Worm (Caenorhabditis elegans) whole organism, early embryonic: ENCODE data around the gene srx-56.
"Not testable (repeated sequence)": the region's sequence is repeated elsewhere in the genome, so short reads cannot be mapped to it uniquely, and the experiment has no call there.

Experiments used
- B0310.2 ChIP-seq: sonication (generic microtip); optimal IDR thresholded peaks from 2 replicates; lab custom pipeline; 2016; ENCODE audit warnings: mild to moderate bottlenecking, missing genetic modification characterization, missing compliant biosample characterization
- F13C5.2 ChIP-seq: sonication (generic microtip); optimal IDR thresholded peaks from 2 replicates; lab custom pipeline; 2017; ENCODE audit warnings: mild to moderate bottlenecking, missing genetic modification characterization, inconsistent platforms, missing compliant biosample characterization
- aly-1 ChIP-seq: sonication (generic microtip); optimal IDR thresholded peaks from 2 replicates; lab custom pipeline; 2016; ENCODE audit warnings: missing genetic modification characterization, missing compliant biosample characterization
- ama-1 ChIP-seq: fragments of 150-350 bp; optimal IDR thresholded peaks from 2 replicates; lab custom pipeline; 2014
- ceh-13 ChIP-seq: fragments of 200-800 bp; sonication (Bioruptor generic); optimal IDR thresholded peaks from 2 replicates; lab custom pipeline; 2018; ENCODE audit warnings: mild to moderate bottlenecking, missing genetic modification characterization, missing compliant biosample characterization
- ceh-36 ChIP-seq: sonication (generic microtip); optimal IDR thresholded peaks from 2 replicates; lab custom pipeline; 2016; ENCODE audit warnings: missing genetic modification characterization, inconsistent platforms, missing compliant biosample characterization
- ets-7 ChIP-seq: sonication (generic microtip); optimal IDR thresholded peaks from 2 replicates; lab custom pipeline; 2016; ENCODE audit warnings: missing genotype, missing genetic modification characterization, missing compliant biosample characterization
- flt-1 ChIP-seq: fragments of 200-800 bp; sonication (Bioruptor generic); IDR thresholded peaks from 2 replicates; pipeline ENCODE4 v1.3.6; 2022; ENCODE audit warnings: missing genetic modification characterization, missing compliant biosample characterization
- hmbx-1 ChIP-seq: sonication (generic microtip); optimal IDR thresholded peaks from 2 replicates; lab custom pipeline; 2016; ENCODE audit warnings: mild to moderate bottlenecking, missing genetic modification characterization, missing compliant biosample characterization
- hmg-4 ChIP-seq: fragments of 200-800 bp; sonication (Bioruptor generic); optimal IDR thresholded peaks from 2 replicates; lab custom pipeline; 2018; ENCODE audit warnings: mild to moderate bottlenecking, missing genetic modification characterization, missing compliant biosample characterization
- hnd-1 ChIP-seq: sonication (generic microtip); optimal IDR thresholded peaks from 2 replicates; lab custom pipeline; 2016; ENCODE audit warnings: missing genetic modification characterization, missing compliant biosample characterization
- pes-1 ChIP-seq: fragments of 200-800 bp; sonication (Bioruptor generic); IDR thresholded peaks from 2 replicates; pipeline ENCODE4 v1.3.6; 2022; ENCODE audit warnings: missing genetic modification reagents, missing genetic modification characterization, missing compliant biosample characterization
- scrt-1 ChIP-seq: fragments of 200-800 bp; sonication (Bioruptor generic); IDR thresholded peaks from 2 replicates; pipeline ENCODE4 v1.3.6; 2022; ENCODE audit warnings: missing genetic modification characterization, missing compliant biosample characterization
- sea-1 ChIP-seq: fragments of 200-800 bp; sonication (Bioruptor generic); conservative IDR thresholded peaks from 2 replicates; pipeline ENCODE4 v1.3.6; 2022; ENCODE audit warnings: missing genetic modification characterization, missing compliant biosample characterization
- tbx-11 ChIP-seq: fragments of 200-800 bp; sonication (Bioruptor generic); IDR thresholded peaks from 2 replicates; pipeline ENCODE4 v1.3.6; 2022; ENCODE audit warnings: missing genetic modification characterization, missing compliant biosample characterization
- tbx-37 ChIP-seq: fragments of 200-800 bp; sonication (Bioruptor generic); conservative IDR thresholded peaks from 2 replicates; pipeline ENCODE4 v1.3.6; 2022; ENCODE audit warnings: missing genetic modification reagents, missing genetic modification characterization, missing compliant biosample characterization
- tra-4 ChIP-seq: sonication (generic microtip); optimal IDR thresholded peaks from 2 replicates; lab custom pipeline; 2017; ENCODE audit warnings: missing genetic modification characterization, missing compliant biosample characterization

The srx-56 gene

ce11 chrV:7341942-7342341, 32.2 kb upstream of the srx-56 start, which contains the start of the genes nhr-263 and nhr-148:
Gene nhr-263 (minus strand): TSS chrV:7342042.
Gene nhr-148 (plus strand): TSS chrV:7342156.
- TF ChIP-seq B0310.2 (tag; lab: Kevin White, UChicago): no peak
- TF ChIP-seq hmbx-1: no peak
- no peak for TF ChIP-seq tbx-11
- no peak for TF ChIP-seq F13C5.2 (tag; lab: Kevin White, UChicago)
- no peak for TF ChIP-seq ama-1 (lab: Kevin White, UChicago)
- no peak for TF ChIP-seq tra-4 (tag; lab: Kevin White, UChicago)
- no peak for TF ChIP-seq ets-7
- TF ChIP-seq pes-1 (GFP tag; lab: Robert Waterston, UW): no peak
- TF ChIP-seq ceh-13 (GFP tag; lab: Kevin White, UChicago): no peak
- TF ChIP-seq aly-1: no peak

- TF ChIP-seq aly-1: no peak
- TF ChIP-seq tbx-11: no peak
- no peak for TF ChIP-seq tbx-37 (GFP tag; lab: Robert Waterston, UW)
- no peak for TF ChIP-seq ceh-13 (GFP tag; lab: Kevin White, UChicago)
- no peak for TF ChIP-seq flt-1
- no peak for TF ChIP-seq scrt-1 (GFP tag; lab: Robert Waterston, UW)
- TF ChIP-seq hmbx-1: no peak
- TF ChIP-seq ceh-36: no peak
Measured at ce11 chrV:7343522-7343921, 30.7 kb upstream of the srx-56 start, which contains the start of gene srh-244. Gene srh-244 (plus strand): TSS chrV:7343822.

ce11 chrV:7345494-7345893, 28.7 kb upstream of the srx-56 start, which contains the start of gene nhr-147:
Gene nhr-147 (plus strand): TSS chrV:7345794.
- TF ChIP-seq tbx-11; sea-1 (GFP tag; lab: Robert Waterston, UW); ets-7: not testable (repeated sequence)

ce11 chrV:7349541-7349940, 24.6 kb upstream of the srx-56 start, which contains the start of gene nhr-149:
Gene nhr-149 (minus strand): TSS chrV:7349641.
- TF ChIP-seq hmbx-1: no peak
- no peak for TF ChIP-seq ceh-13 (GFP tag; lab: Kevin White, UChicago)
- TF ChIP-seq tbx-11: no peak
- TF ChIP-seq tra-4 (tag; lab: Kevin White, UChicago): no peak
- TF ChIP-seq B0310.2 (tag; lab: Kevin White, UChicago): no peak

ce11 chrV:7352186-7353053, 21.8 kb upstream of the srx-56 start, which contains the start of the genes srh-231 and srh-275:
Gene srh-231 (minus strand): TSS chrV:7352236.
Gene srh-275 (plus strand): TSS chrV:7353003.
- TF ChIP-seq hmg-4 (no peak), sea-1 (GFP tag; lab: Robert Waterston, UW) (no peak)

- no peak for TF ChIP-seq ceh-13 (GFP tag; lab: Kevin White, UChicago)
- TF ChIP-seq ets-7: no peak
- no peak for TF ChIP-seq tbx-37 (GFP tag; lab: Robert Waterston, UW)
- no peak for TF ChIP-seq sea-1 (GFP tag; lab: Robert Waterston, UW)
- TF ChIP-seq flt-1: no peak
Measured at ce11 chrV:7353602-7354001, 20.6 kb upstream of the srx-56 start.

ce11 chrV:7355464-7355863, 18.7 kb upstream of the srx-56 start, which contains the start of gene tag-293:
Gene tag-293 (minus strand): TSS chrV:7355564.
- TF ChIP-seq hmg-4 (no peak), tbx-37 (GFP tag; lab: Robert Waterston, UW) (no peak), hnd-1 (tag; lab: Kevin White, UChicago) (no peak), ceh-13 (GFP tag; lab: Kevin White, UChicago) (no peak), B0310.2 (tag; lab: Kevin White, UChicago) (no peak), F13C5.2 (tag; lab: Kevin White, UChicago) (no peak), ceh-36 (no peak), scrt-1 (GFP tag; lab: Robert Waterston, UW) (no peak), aly-1 (no peak), ama-1 (lab: Kevin White, UChicago) (no peak), pes-1 (GFP tag; lab: Robert Waterston, UW) (no peak), sea-1 (GFP tag; lab: Robert Waterston, UW) (no peak), tbx-11 (no peak), tra-4 (tag; lab: Kevin White, UChicago) (no peak), flt-1 (no peak), ets-7 (no peak), hmbx-1 (no peak)

- TF ChIP-seq hmg-4: no peak
- no peak for TF ChIP-seq tra-4 (tag; lab: Kevin White, UChicago)
- TF ChIP-seq scrt-1 (GFP tag; lab: Robert Waterston, UW): no peak
Measured at ce11 chrV:7356684-7357083, 17.5 kb upstream of the srx-56 start, which contains the start of gene C03G6.21. Gene C03G6.21 (minus strand): TSS chrV:7356784.

ce11 chrV:7357132-7357531, 17.1 kb upstream of the srx-56 start, which contains the start of gene C03G6.6:
Gene C03G6.6 (plus strand): TSS chrV:7357432.
- no peak for TF ChIP-seq hnd-1 (tag; lab: Kevin White, UChicago)
- TF ChIP-seq tbx-11: no peak
- TF ChIP-seq B0310.2 (tag; lab: Kevin White, UChicago): no peak
- no peak for TF ChIP-seq tbx-37 (GFP tag; lab: Robert Waterston, UW)
- TF ChIP-seq hmbx-1: no peak
- no peak for TF ChIP-seq F13C5.2 (tag; lab: Kevin White, UChicago)
- no peak for TF ChIP-seq aly-1
- no peak for TF ChIP-seq flt-1
- TF ChIP-seq scrt-1 (GFP tag; lab: Robert Waterston, UW): no peak
- TF ChIP-seq ama-1 (lab: Kevin White, UChicago): no peak
